Worm (Caenorhabditis elegans): ENCODE results near the gene Y54F10BM.23.

- TF ChIP-seq W03F9.2 (tag; optimal IDR thresholded peaks at IDR 0.05), result no peak
- no peak for TF ChIP-seq him-1 (tag; optimal IDR thresholded peaks at IDR 0.05)
Observed at ce11 chrIII:2258863-2259262, 20.5 kb downstream of the Y54F10BM.23 start, which contains the start of gene fbxa-43.
